Fruit fly (Drosophila melanogaster) whole organism, embryonic: ENCODE data around the gene AANATL7.
A peak's percentile ranks its signal among the peaks of the same experiment; 100 is the strongest.

Experiments
- Abd-B ChIP-seq: fragments of 200-800 bp; sonication (Bioruptor generic); optimal IDR thresholded peaks from 2 replicates; lab custom pipeline; 2018; ENCODE audit warnings: missing biosample characterization, mild to moderate bottlenecking, missing genetic modification characterization, moderate library complexity
- Asciz ChIP-seq: fragments of 200-800 bp; sonication (Bioruptor generic); optimal IDR thresholded peaks from 2 replicates; lab custom pipeline; 2017; ENCODE audit warnings: missing biosample characterization, mild to moderate bottlenecking, missing genetic modification characterization, missing genetic modification reagents
- CG10321 ChIP-seq: fragments of 200-800 bp; sonication (Bioruptor generic); IDR thresholded peaks from 2 replicates; pipeline ENCODE4 v1.3.6; 2022; ENCODE audit warnings: missing biosample characterization, missing genetic modification characterization
- CG11247 ChIP-seq: fragments of 200-800 bp; sonication (Bioruptor generic); IDR thresholded peaks from 2 replicates; pipeline ENCODE4 v1.3.6; 2022; ENCODE audit warnings: missing biosample characterization, missing genetic modification characterization
- CG11398 ChIP-seq: fragments of 200-800 bp; sonication (Bioruptor generic); optimal IDR thresholded peaks from 2 replicates; lab custom pipeline; 2016; ENCODE audit warnings: missing biosample characterization, missing genetic modification characterization
- CG13287 ChIP-seq: fragments of 200-800 bp; sonication (Bioruptor generic); IDR thresholded peaks from 2 replicates; pipeline ENCODE4 v1.3.6; 2022; ENCODE audit warnings: missing biosample characterization, missing genetic modification characterization; ENCODE audit not compliant: partially characterized antibody
- CG1647 ChIP-seq: fragments of 200-800 bp; sonication (Bioruptor generic); optimal IDR thresholded peaks from 3 replicates; lab custom pipeline; 2016; ENCODE audit warnings: missing biosample characterization, missing genetic modification characterization
- CG16813 ChIP-seq: fragments of 200-800 bp; sonication (Bioruptor generic); IDR thresholded peaks from 3 replicates; pipeline ENCODE4 v1.3.6; 2022; ENCODE audit warnings: missing biosample characterization, missing genetic modification characterization; ENCODE audit not compliant: partially characterized antibody
- CG17359 ChIP-seq: fragments of 200-800 bp; sonication (Bioruptor generic); optimal IDR thresholded peaks from 3 replicates; lab custom pipeline; 2018; ENCODE audit warnings: missing biosample characterization, mild to moderate bottlenecking, missing genetic modification characterization, moderate library complexity
- CG17568 ChIP-seq: fragments of 200-800 bp; sonication (Bioruptor generic); optimal IDR thresholded peaks from 2 replicates; lab custom pipeline; 2018; ENCODE audit warnings: missing biosample characterization, mild to moderate bottlenecking, missing genetic modification characterization, moderate library complexity
- CG18619 ChIP-seq: fragments of 200-800 bp; sonication (Bioruptor generic); optimal IDR thresholded peaks from 3 replicates; lab custom pipeline; 2017; ENCODE audit warnings: missing biosample characterization, mild to moderate bottlenecking, missing genetic modification characterization
- CG2875 ChIP-seq: fragments of 200-800 bp; sonication (Bioruptor generic); optimal IDR thresholded peaks from 2 replicates; lab custom pipeline; 2017; ENCODE audit warnings: missing biosample characterization, mild to moderate bottlenecking, missing genetic modification characterization, missing genetic modification reagents
- CG30020 ChIP-seq: fragments of 200-800 bp; optimal IDR thresholded peaks from 2 replicates; lab custom pipeline; 2019; ENCODE audit warnings: missing biosample characterization, mild to moderate bottlenecking, missing genetic modification characterization, moderate library complexity
- CG31441 ChIP-seq: fragments of 200-800 bp; sonication (Bioruptor generic); IDR thresholded peaks from 2 replicates; pipeline ENCODE4 v1.3.6; 2022; ENCODE audit warnings: missing biosample characterization, missing genetic modification characterization
- CG32772 ChIP-seq: fragments of 200-800 bp; sonication (Bioruptor generic); IDR thresholded peaks from 2 replicates; pipeline ENCODE4 v1.3.6; 2022; ENCODE audit warnings: missing biosample characterization, missing genetic modification characterization
- CG4730 ChIP-seq: fragments of 200-800 bp; sonication (Bioruptor generic); IDR thresholded peaks from 2 replicates; pipeline ENCODE4 v1.3.6; 2022; ENCODE audit warnings: missing biosample characterization, missing genetic modification characterization
- CG6254 ChIP-seq: fragments of 200-800 bp; sonication (Bioruptor generic); optimal IDR thresholded peaks from 3 replicates; lab custom pipeline; 2017; ENCODE audit warnings: mild to moderate bottlenecking, missing biosample characterization, missing genetic modification reagents, missing genetic modification characterization
- CG8388 ChIP-seq: fragments of 200-800 bp; sonication (Bioruptor generic); optimal IDR thresholded peaks from 2 replicates; lab custom pipeline; 2019; ENCODE audit warnings: missing biosample characterization, mild to moderate bottlenecking, missing genetic modification characterization, moderate library complexity
- CG9437 ChIP-seq: fragments of 200-800 bp; sonication (Bioruptor generic); optimal IDR thresholded peaks from 2 replicates; lab custom pipeline; 2018; ENCODE audit warnings: missing biosample characterization, mild to moderate bottlenecking, missing genetic modification characterization
- CG9609 ChIP-seq: fragments of 200-800 bp; sonication (Bioruptor generic); optimal IDR thresholded peaks from 3 replicates; lab custom pipeline; 2016; ENCODE audit warnings: missing biosample characterization, missing genetic modification characterization
- CkIIα-i1 ChIP-seq: fragments of 200-800 bp; sonication (Bioruptor generic); IDR thresholded peaks from 2 replicates; pipeline ENCODE4 v1.3.6; 2022; ENCODE audit warnings: missing biosample characterization, missing genetic modification characterization
- D ChIP-seq, 2 experiments: fragments of 200-800 bp in 1 of 2; fragments of >200 bp in 1 of 2; sonication (Bioruptor generic) in 1 of 2; optimal IDR thresholded peaks; 2 replicates in 1 of 2; 3 replicates in 1 of 2; lab custom pipeline; 2017; ENCODE audit warnings: mild to moderate bottlenecking in 1 of 2, missing biosample characterization in 1 of 2, missing genetic modification characterization in 1 of 2, missing genetic modification reagents in 1 of 2
- D19A ChIP-seq: fragments of 200-800 bp; optimal IDR thresholded peaks from 3 replicates; lab custom pipeline; 2019; ENCODE audit warnings: missing biosample characterization, mild to moderate bottlenecking, missing genetic modification characterization, moderate library complexity
- Dek ChIP-seq: fragments of 200-800 bp; sonication (Bioruptor generic); optimal IDR thresholded peaks from 3 replicates; lab custom pipeline; 2019; ENCODE audit warnings: missing biosample characterization, mild to moderate bottlenecking, missing genetic modification characterization, moderate library complexity
- Dll ChIP-seq: fragments of 200-800 bp; sonication (Bioruptor generic); IDR thresholded peaks from 4 replicates; pipeline ENCODE4 v1.3.6; 2022; ENCODE audit warnings: missing biosample characterization, missing genetic modification characterization; ENCODE audit not compliant: partially characterized antibody
- Dref ChIP-seq: fragments of 200-800 bp; sonication (Bioruptor generic); IDR thresholded peaks from 2 replicates; pipeline ENCODE4 v1.3.6; 2022; ENCODE audit warnings: missing biosample characterization, missing genetic modification characterization
- E2f2 ChIP-seq: fragments of 200-800 bp; sonication (Bioruptor generic); IDR thresholded peaks from 2 replicates; pipeline ENCODE4 v1.3.6; 2022; ENCODE audit warnings: missing biosample characterization, missing genetic modification characterization
- HLH54F ChIP-seq: fragments of 200-800 bp; sonication (Bioruptor generic); optimal IDR thresholded peaks from 3 replicates; lab custom pipeline; 2016; ENCODE audit warnings: missing biosample characterization, missing genetic modification characterization
- Hsf ChIP-seq: fragments of 200-800 bp; sonication (Bioruptor generic); optimal IDR thresholded peaks from 3 replicates; lab custom pipeline; 2016; ENCODE audit warnings: missing biosample characterization, missing genetic modification characterization
- Lpt ChIP-seq: fragments of >200 bp; optimal IDR thresholded peaks from 2 replicates; lab custom pipeline; 2018; ENCODE audit warnings: missing biosample characterization, missing genetic modification characterization
- Max ChIP-seq: fragments of 200-800 bp; sonication (Bioruptor generic); optimal IDR thresholded peaks from 2 replicates; lab custom pipeline; 2016; ENCODE audit warnings: missing biosample characterization, mild to moderate bottlenecking, missing genetic modification characterization
- NC2α ChIP-seq: fragments of 200-800 bp; sonication (Bioruptor generic); optimal IDR thresholded peaks from 2 replicates; lab custom pipeline; 2016; ENCODE audit warnings: missing biosample characterization, missing genetic modification characterization
- Oli ChIP-seq: fragments of 200-800 bp; sonication (Bioruptor generic); optimal IDR thresholded peaks from 2 replicates; lab custom pipeline; 2018; ENCODE audit warnings: missing biosample characterization, mild to moderate bottlenecking, missing genetic modification characterization, moderate library complexity
- Ravus ChIP-seq: fragments of 200-800 bp; sonication (Bioruptor generic); IDR thresholded peaks from 2 replicates; pipeline ENCODE4 v1.3.6; 2022; ENCODE audit warnings: missing biosample characterization, missing genetic modification characterization
- Trl ChIP-seq, 3 experiments: fragments of >200 bp in 2 of 3; fragments of 200-800 bp in 1 of 3; sonication (Bioruptor generic) in 1 of 3; optimal IDR thresholded peaks; 2 replicates in 1 of 3; 3 replicates in 2 of 3; lab custom pipeline; 2016 to 2017; ENCODE audit warnings: missing biosample characterization in 1 of 3, missing genetic modification characterization in 1 of 3
- Xrp1 ChIP-seq: fragments of 200-800 bp; sonication (Bioruptor generic); IDR thresholded peaks from 2 replicates; pipeline ENCODE4 v1.3.6; 2022; ENCODE audit warnings: missing biosample characterization, missing genetic modification characterization
- abd-A ChIP-seq: fragments of 200-800 bp; sonication (Bioruptor generic); optimal IDR thresholded peaks from 3 replicates; lab custom pipeline; 2019; ENCODE audit warnings: missing biosample characterization, mild to moderate bottlenecking, missing genetic modification characterization, moderate library complexity
- aop ChIP-seq: fragments of 200-800 bp; sonication (Bioruptor generic); IDR thresholded peaks from 2 replicates; pipeline ENCODE4 v1.3.6; 2022; ENCODE audit warnings: missing biosample characterization, missing genetic modification characterization
- en ChIP-seq: fragments of 200-800 bp; sonication (Bioruptor generic); optimal IDR thresholded peaks from 2 replicates; lab custom pipeline; 2016; ENCODE audit warnings: missing biosample characterization, missing genetic modification characterization
- hb ChIP-seq: fragments of 200-800 bp; sonication (Bioruptor generic); IDR thresholded peaks from 3 replicates; pipeline ENCODE4 v1.3.6; 2022; ENCODE audit warnings: missing biosample characterization, missing genetic modification characterization; ENCODE audit not compliant: partially characterized antibody
- nerfin-1 ChIP-seq: fragments of 200-800 bp; sonication (Bioruptor generic); optimal IDR thresholded peaks from 3 replicates; lab custom pipeline; 2019; ENCODE audit warnings: missing biosample characterization, mild to moderate bottlenecking, missing genetic modification characterization, moderate library complexity
- otp ChIP-seq: fragments of 200-800 bp; sonication (Bioruptor generic); IDR thresholded peaks from 3 replicates; pipeline ENCODE4, ENCODE4 v1.3.6; 2022; ENCODE audit warnings: missing biosample characterization, missing genetic modification characterization
- pb ChIP-seq: fragments of 200-800 bp; sonication (Bioruptor generic); optimal IDR thresholded peaks from 3 replicates; lab custom pipeline; 2016; ENCODE audit warnings: missing biosample characterization, missing genetic modification characterization
- peb ChIP-seq: fragments of 200-800 bp; sonication (Bioruptor generic); IDR thresholded peaks from 2 replicates; pipeline ENCODE4 v1.3.6; 2022; ENCODE audit warnings: missing biosample characterization, missing genetic modification characterization
- pfk ChIP-seq: fragments of 200-800 bp; sonication (Bioruptor generic); optimal IDR thresholded peaks from 2 replicates; lab custom pipeline; 2018; ENCODE audit warnings: missing biosample characterization, mild to moderate bottlenecking, missing genetic modification characterization, moderate library complexity
- pzg ChIP-seq: fragments of 200-800 bp; sonication (Bioruptor generic); optimal IDR thresholded peaks from 3 replicates; lab custom pipeline; 2018; ENCODE audit warnings: missing biosample characterization, mild to moderate bottlenecking, missing genetic modification characterization, moderate library complexity
- so ChIP-seq: fragments of 200-800 bp; sonication (Bioruptor generic); IDR thresholded peaks from 3 replicates; pipeline ENCODE4 v1.3.6; 2022; ENCODE audit warnings: missing biosample characterization, missing genetic modification characterization
- twi ChIP-seq: fragments of 200-800 bp; optimal IDR thresholded peaks from 2 replicates; lab custom pipeline; 2019; ENCODE audit warnings: missing biosample characterization, mild to moderate bottlenecking, missing genetic modification characterization, moderate library complexity
- unc-4 ChIP-seq: fragments of 200-800 bp; sonication (Bioruptor generic); IDR thresholded peaks from 2 replicates; pipeline ENCODE4 v1.3.6; 2022; ENCODE audit warnings: missing biosample characterization, missing genetic modification characterization; ENCODE audit not compliant: partially characterized antibody
- wor ChIP-seq: fragments of 200-800 bp; sonication (Bioruptor generic); IDR thresholded peaks from 2 replicates; pipeline ENCODE4 v1.3.6; 2022; ENCODE audit warnings: missing biosample characterization, missing genetic modification characterization

AANATL7 gene

dm6 chrX:2536136-2536535, 44.6 kb upstream of the AANATL7 start (continued):
- TF ChIP-seq D (optimal IDR thresholded peaks at IDR 0.05; lab: Kevin White, UChicago), result no peak
- TF ChIP-seq D (GFP tag; optimal IDR thresholded peaks at IDR 0.05; lab: Kevin White, UChicago), result no peak
- no peak for TF ChIP-seq CG16813
- no peak for TF ChIP-seq pb (GFP tag; lab: Kevin White, UChicago)
- TF ChIP-seq CG9437 (GFP tag; lab: Kevin White, UChicago), result no peak
- TF ChIP-seq hb (GFP tag; lab: Robert Waterston, UW), result no peak
- TF ChIP-seq Dll (GFP tag; lab: Robert Waterston, UW), result no peak
- TF ChIP-seq CG30020 (tag; lab: Kevin White, UChicago), result no peak
- no peak for TF ChIP-seq Asciz
- TF ChIP-seq CG17568 (GFP tag; lab: Kevin White, UChicago), result no peak
- TF ChIP-seq HLH54F (GFP tag; lab: Kevin White, UChicago), result no peak
- TF ChIP-seq pzg, result no peak
- no peak for TF ChIP-seq wor (GFP tag; lab: Robert Waterston, UW)
- TF ChIP-seq CG11247 (GFP tag; lab: Robert Waterston, UW), result no peak
- TF ChIP-seq CG17359, result peak; percentile 11
- TF ChIP-seq nerfin-1 (tag; lab: Kevin White, UChicago), result no peak
- TF ChIP-seq pfk (GFP tag; lab: Kevin White, UChicago), result no peak
- TF ChIP-seq Lpt (GFP tag; lab: Kevin White, UChicago), result no peak
- TF ChIP-seq CG8388 (GFP tag; lab: Kevin White, UChicago), result peak; percentile 26
- no peak for TF ChIP-seq Trl (optimal IDR thresholded peaks at IDR 0.05; lab: Kevin White, UChicago)
- TF ChIP-seq Trl (GFP tag; optimal IDR thresholded peaks at IDR 0.05; lab: Kevin White, UChicago), result no peak
- TF ChIP-seq abd-A, result no peak
- no peak for TF ChIP-seq CG2875 (GFP tag; lab: Kevin White, UChicago)
- no peak for TF ChIP-seq en (GFP tag; lab: Kevin White, UChicago)
- peak; percentile 41 for TF ChIP-seq Oli (tag; lab: Kevin White, UChicago)
- TF ChIP-seq Dref (GFP tag; lab: Robert Waterston, UW), result no peak
- no peak for TF ChIP-seq CkIIα-i1
- TF ChIP-seq unc-4 (GFP tag; lab: Robert Waterston, UW), result no peak
- 0 out of 2 replicates have a peak, but pooled peaks have one; percentile 17 for TF ChIP-seq aop
- 0 out of 2 replicates have a peak, but pooled peaks have one; percentile 9 for TF ChIP-seq E2f2
- TF ChIP-seq Xrp1 (GFP tag; lab: Robert Waterston, UW), result peak; percentile 42; the same call in 1 of the 2 replicates
- 0 out of 3 replicates have a peak, but pooled peaks have one; percentile 47 for TF ChIP-seq otp (GFP tag; lab: Robert Waterston, UW)
- no peak for TF ChIP-seq NC2α (GFP tag; lab: Kevin White, UChicago)
- peak; percentile 49 for TF ChIP-seq CG32772 (GFP tag; lab: Robert Waterston, UW)
- peak; percentile 30 for TF ChIP-seq CG9609 (GFP tag; lab: Kevin White, UChicago)
- peak; percentile 10 for TF ChIP-seq twi
- peak; percentile 0 for TF ChIP-seq D19A
- no peak for TF ChIP-seq CG1647
- peak; percentile 10 for TF ChIP-seq CG18619 (GFP tag; lab: Kevin White, UChicago)
- TF ChIP-seq Hsf, result peak; percentile 24
- no peak for TF ChIP-seq CG6254 (GFP tag; lab: Kevin White, UChicago)
- TF ChIP-seq Ravus (GFP tag; lab: Robert Waterston, UW), result no peak
- TF ChIP-seq CG13287, result no peak
- TF ChIP-seq so (GFP tag; lab: Robert Waterston, UW), result no peak
- TF ChIP-seq CG31441 (GFP tag; lab: Robert Waterston, UW), result peak; percentile 50; the same call in 1 of the 2 replicates
- peak; percentile 46; the same call in 1 of the 2 replicates for TF ChIP-seq CG4730 (GFP tag; lab: Robert Waterston, UW)
- no peak for TF ChIP-seq CG10321 (GFP tag; lab: Robert Waterston, UW)
- no peak for TF ChIP-seq Dek (tag; lab: Kevin White, UChicago)
- TF ChIP-seq CG11398 (GFP tag; lab: Kevin White, UChicago), result no peak
- no peak for TF ChIP-seq peb (GFP tag; lab: Robert Waterston, UW)
- no peak for TF ChIP-seq Abd-B (GFP tag; lab: Kevin White, UChicago)
- TF ChIP-seq Max (GFP tag; lab: Kevin White, UChicago), result no peak
